Fruit fly (Drosophila melanogaster) whole organism, embryonic: ENCODE measurements around the gene Cdc5.
A peak's percentile ranks its signal among the peaks of the same experiment; 100 is the strongest.

Experiments used
- Abd-B ChIP-seq: fragments of 200-800 bp; sonication (Bioruptor generic); optimal IDR thresholded peaks from 2 replicates; lab custom pipeline; 2018; ENCODE audit warnings: missing biosample characterization, mild to moderate bottlenecking, missing genetic modification characterization, moderate library complexity
- Atf-2 ChIP-seq: fragments of 200-800 bp; sonication (Bioruptor generic); optimal IDR thresholded peaks from 2 replicates; lab custom pipeline; 2016; ENCODE audit warnings: missing biosample characterization, missing genetic modification characterization
- CG10565 ChIP-seq: fragments of 200-800 bp; sonication (Bioruptor generic); optimal IDR thresholded peaks from 3 replicates; lab custom pipeline; 2016; ENCODE audit warnings: missing biosample characterization, mild to moderate bottlenecking, missing genetic modification characterization
- CG11085 ChIP-seq: fragments of 200-800 bp; sonication (Bioruptor generic); IDR thresholded peaks from 2 replicates; pipeline ENCODE4 v1.3.6; 2022; ENCODE audit warnings: missing biosample characterization, missing genetic modification characterization
- CG11504 ChIP-seq: fragments of 200-800 bp; sonication (Bioruptor generic); optimal IDR thresholded peaks from 3 replicates; lab custom pipeline; 2019; ENCODE audit warnings: missing biosample characterization, mild to moderate bottlenecking, missing genetic modification characterization, moderate library complexity
- CG12942 ChIP-seq: fragments of 200-800 bp; sonication (Bioruptor generic); optimal IDR thresholded peaks from 3 replicates; lab custom pipeline; 2016; ENCODE audit warnings: missing biosample characterization, missing genetic modification characterization
- CG14441 ChIP-seq: fragments of 200-800 bp; sonication (Bioruptor generic); IDR thresholded peaks from 2 replicates; pipeline ENCODE4 v1.3.6; 2022; ENCODE audit warnings: missing biosample characterization, missing genetic modification characterization
- CG15514 ChIP-seq: fragments of 200-800 bp; sonication (Bioruptor generic); optimal IDR thresholded peaks from 3 replicates; lab custom pipeline; 2017; ENCODE audit warnings: missing biosample characterization, missing genetic modification characterization, mild to moderate bottlenecking, moderate library complexity, missing genetic modification reagents
- CG16863 ChIP-seq: fragments of 200-800 bp; sonication (Bioruptor generic); optimal IDR thresholded peaks from 3 replicates; lab custom pipeline; 2016; ENCODE audit warnings: missing biosample characterization, missing genetic modification characterization
- CG18262 ChIP-seq: fragments of 200-800 bp; optimal IDR thresholded peaks from 3 replicates; lab custom pipeline; 2019; ENCODE audit warnings: missing biosample characterization, mild to moderate bottlenecking, missing genetic modification characterization, moderate library complexity
- CG2875 ChIP-seq: fragments of 200-800 bp; sonication (Bioruptor generic); optimal IDR thresholded peaks from 2 replicates; lab custom pipeline; 2017; ENCODE audit warnings: missing biosample characterization, mild to moderate bottlenecking, missing genetic modification characterization, missing genetic modification reagents
- CG2889 ChIP-seq: fragments of 200-800 bp; sonication (Bioruptor generic); IDR thresholded peaks from 3 replicates; pipeline ENCODE4 v1.3.6; 2022; ENCODE audit warnings: missing biosample characterization, missing genetic modification characterization
- CG4707 ChIP-seq: fragments of 200-800 bp; sonication (Bioruptor generic); optimal IDR thresholded peaks from 2 replicates; lab custom pipeline; 2018; ENCODE audit warnings: missing biosample characterization, mild to moderate bottlenecking, missing genetic modification characterization, moderate library complexity
- CG5180 ChIP-seq: fragments of 200-800 bp; sonication (Bioruptor generic); optimal IDR thresholded peaks from 3 replicates; lab custom pipeline; 2017; ENCODE audit warnings: missing biosample characterization, missing genetic modification characterization, mild to moderate bottlenecking, moderate library complexity, missing genetic modification reagents
- CG5245 ChIP-seq: fragments of 200-800 bp; sonication (Bioruptor generic); optimal IDR thresholded peaks from 3 replicates; lab custom pipeline; 2016; ENCODE audit warnings: missing biosample characterization, missing genetic modification characterization
- CG5953 ChIP-seq: fragments of 200-800 bp; sonication (Bioruptor generic); IDR thresholded peaks from 2 replicates; pipeline ENCODE4 v1.3.6; 2022; ENCODE audit warnings: missing biosample characterization, missing genetic modification characterization
- CG8281 ChIP-seq: fragments of 200-800 bp; sonication (Bioruptor generic); optimal IDR thresholded peaks from 2 replicates; lab custom pipeline; 2018; ENCODE audit warnings: missing biosample characterization, mild to moderate bottlenecking, missing genetic modification characterization, moderate library complexity
- CG8765 ChIP-seq: fragments of 200-800 bp; sonication (Bioruptor generic); IDR thresholded peaks from 2 replicates; pipeline ENCODE4 v1.3.6; 2022; ENCODE audit warnings: missing biosample characterization, missing genetic modification characterization
- CG9932 ChIP-seq: fragments of 200-800 bp; sonication (Bioruptor generic); IDR thresholded peaks from 2 replicates; pipeline ENCODE4 v1.3.6; 2022; ENCODE audit warnings: missing biosample characterization, missing genetic modification characterization
- D ChIP-seq, 2 experiments: fragments of 200-800 bp in 1 of 2; fragments of >200 bp in 1 of 2; sonication (Bioruptor generic) in 1 of 2; optimal IDR thresholded peaks; 2 replicates in 1 of 2; 3 replicates in 1 of 2; lab custom pipeline; 2017; ENCODE audit warnings: mild to moderate bottlenecking in 1 of 2, missing biosample characterization in 1 of 2, missing genetic modification characterization in 1 of 2, missing genetic modification reagents in 1 of 2
- Drgx ChIP-seq: fragments of 200-800 bp; sonication (Bioruptor generic); IDR thresholded peaks from 2 replicates; pipeline ENCODE4 v1.3.6; 2022; ENCODE audit warnings: missing biosample characterization, missing genetic modification characterization
- Ets65A ChIP-seq: fragments of 200-800 bp; sonication (Bioruptor generic); peaks from one replicate; lab custom pipeline; 2016; ENCODE audit warnings: missing biosample characterization, missing genetic modification characterization
- GATAe ChIP-seq: fragments of 200-800 bp; sonication (Bioruptor generic); conservative IDR thresholded peaks from 2 replicates; pipeline ENCODE4 v1.3.6; 2022; ENCODE audit warnings: missing biosample characterization, missing genetic modification characterization
- Hr39 ChIP-seq: fragments of >200 bp; optimal IDR thresholded peaks from 2 replicates; lab custom pipeline; 2017
- Lhr ChIP-seq: fragments of 200-800 bp; sonication (Bioruptor generic); optimal IDR thresholded peaks from 3 replicates; lab custom pipeline; 2017; ENCODE audit warnings: mild to moderate bottlenecking, missing biosample characterization, missing genetic modification reagents, missing genetic modification characterization
- PHDP ChIP-seq: fragments of 200-800 bp; sonication (Bioruptor generic); optimal IDR thresholded peaks from 3 replicates; lab custom pipeline; 2018; ENCODE audit warnings: missing biosample characterization, mild to moderate bottlenecking, missing genetic modification characterization, moderate library complexity
- Sin3A ChIP-seq: fragments of >200 bp; optimal IDR thresholded peaks from 2 replicates; lab custom pipeline; 2018
- Sox100B ChIP-seq: fragments of 200-800 bp; sonication (Bioruptor generic); optimal IDR thresholded peaks from 3 replicates; lab custom pipeline; 2018; ENCODE audit warnings: missing biosample characterization, mild to moderate bottlenecking, missing genetic modification characterization
- ase ChIP-seq: fragments of 200-800 bp; sonication (Bioruptor generic); IDR thresholded peaks from 3 replicates; pipeline ENCODE4 v1.3.6; 2022; ENCODE audit warnings: missing biosample characterization, missing genetic modification characterization
- btn ChIP-seq: fragments of 200-800 bp; sonication (Bioruptor generic); optimal IDR thresholded peaks from 2 replicates; lab custom pipeline; 2016; ENCODE audit warnings: missing biosample characterization, missing genetic modification characterization
- corto ChIP-seq: fragments of 200-800 bp; sonication (Bioruptor generic); optimal IDR thresholded peaks from 2 replicates; lab custom pipeline; 2016; ENCODE audit warnings: missing biosample characterization, mild to moderate bottlenecking, missing genetic modification characterization, moderate library complexity
- da ChIP-seq: fragments of 200-800 bp; sonication (Bioruptor generic); optimal IDR thresholded peaks from 2 replicates; lab custom pipeline; 2016; ENCODE audit warnings: missing biosample characterization, missing genetic modification characterization
- dpn ChIP-seq, 2 experiments: fragments of 200-800 bp; sonication (Bioruptor generic); optimal IDR thresholded peaks; 3 replicates each; lab custom pipeline; 2016; ENCODE audit warnings: missing biosample characterization in 2 of 2, missing genetic modification characterization in 2 of 2
- ems ChIP-seq: fragments of 200-800 bp; sonication (Bioruptor generic); optimal IDR thresholded peaks from 3 replicates; lab custom pipeline; 2016; ENCODE audit warnings: missing biosample characterization, missing genetic modification characterization
- eyg ChIP-seq: fragments of 200-800 bp; sonication (Bioruptor generic); optimal IDR thresholded peaks from 3 replicates; lab custom pipeline; 2016; ENCODE audit warnings: missing biosample characterization, missing genetic modification characterization
- fu2 ChIP-seq: fragments of 200-800 bp; sonication (Bioruptor generic); optimal IDR thresholded peaks from 2 replicates; lab custom pipeline; 2016; ENCODE audit warnings: missing biosample characterization, missing genetic modification characterization
- gem ChIP-seq: fragments of 200-800 bp; sonication (Bioruptor generic); optimal IDR thresholded peaks from 2 replicates; lab custom pipeline; 2019; ENCODE audit warnings: missing biosample characterization, mild to moderate bottlenecking, missing genetic modification characterization, moderate library complexity
- grau ChIP-seq: fragments of 200-800 bp; optimal IDR thresholded peaks from 3 replicates; lab custom pipeline; 2019; ENCODE audit warnings: missing biosample characterization, mild to moderate bottlenecking, missing genetic modification characterization, moderate library complexity
- lmd ChIP-seq: fragments of 200-800 bp; sonication (Bioruptor generic); IDR thresholded peaks from 2 replicates; pipeline ENCODE4 v1.3.6; 2022; ENCODE audit warnings: missing biosample characterization, missing genetic modification characterization
- oc ChIP-seq: fragments of 200-800 bp; sonication (Bioruptor generic); optimal IDR thresholded peaks from 2 replicates; lab custom pipeline; 2018; ENCODE audit warnings: missing biosample characterization, mild to moderate bottlenecking, missing genetic modification characterization, moderate library complexity
- phol ChIP-seq: fragments of 200-800 bp; sonication (Bioruptor generic); optimal IDR thresholded peaks from 3 replicates; lab custom pipeline; 2018; ENCODE audit warnings: missing biosample characterization, mild to moderate bottlenecking, missing genetic modification characterization, moderate library complexity
- pum ChIP-seq: fragments of 200-800 bp; sonication (Bioruptor generic); optimal IDR thresholded peaks from 2 replicates; lab custom pipeline; 2016; ENCODE audit warnings: missing biosample characterization, missing genetic modification characterization
- ro ChIP-seq: fragments of 200-800 bp; sonication (Bioruptor generic); IDR thresholded peaks from 2 replicates; pipeline ENCODE4 v1.3.6; 2022; ENCODE audit warnings: missing biosample characterization, missing genetic modification characterization
- sens ChIP-seq: fragments of 200-800 bp; sonication (Bioruptor generic); peaks from one replicate; lab custom pipeline; 2016; ENCODE audit warnings: missing biosample characterization, missing genetic modification characterization
- sisA ChIP-seq: fragments of 200-800 bp; sonication (Bioruptor generic); IDR thresholded peaks from 2 replicates; pipeline ENCODE4 v1.3.6; 2022; ENCODE audit warnings: missing biosample characterization, missing genetic modification characterization
- sob ChIP-seq: fragments of 200-800 bp; sonication (Bioruptor generic); IDR thresholded peaks from 2 replicates; pipeline ENCODE4 v1.3.6; 2022; ENCODE audit warnings: missing biosample characterization, missing genetic modification characterization
- stwl ChIP-seq: fragments of 200-800 bp; sonication (Bioruptor generic); optimal IDR thresholded peaks from 3 replicates; lab custom pipeline; 2018; ENCODE audit warnings: missing biosample characterization, mild to moderate bottlenecking, missing genetic modification characterization, moderate library complexity
- tx ChIP-seq: fragments of 200-800 bp; sonication (Bioruptor generic); optimal IDR thresholded peaks from 2 replicates; lab custom pipeline; 2016; ENCODE audit warnings: missing biosample characterization, missing genetic modification characterization
- usp ChIP-seq: fragments of >200 bp; optimal IDR thresholded peaks from 2 replicates; lab custom pipeline; 2017; ENCODE audit warnings: missing biosample characterization, missing genetic modification characterization
- vfl ChIP-seq: fragments of 200-800 bp; sonication (Bioruptor generic); optimal IDR thresholded peaks from 2 replicates; lab custom pipeline; 2016; ENCODE audit warnings: missing biosample characterization, missing genetic modification characterization

Gene Cdc5

dm6 chr3L:377222-378071 is 16.3 kb upstream of the Cdc5 start (continued):
- peak; percentile 75 for TF ChIP-seq CG5180 (GFP tag; lab: Kevin White, UChicago)
- TF ChIP-seq fu2 (GFP tag; lab: Kevin White, UChicago) = no peak
- TF ChIP-seq Ets65A (GFP tag; lab: Kevin White, UChicago) = no peak
- TF ChIP-seq CG10565 (GFP tag; lab: Kevin White, UChicago) = peak; percentile 54
- TF ChIP-seq CG18262 = peak; percentile 96
- no peak for TF ChIP-seq pum (GFP tag; lab: Kevin White, UChicago)
- TF ChIP-seq tx (GFP tag; lab: Kevin White, UChicago) = no peak
- no peak for TF ChIP-seq eyg
- TF ChIP-seq CG15514 (GFP tag; lab: Kevin White, UChicago) = peak; percentile 79
- peak; percentile 97 for TF ChIP-seq gem
- peak; percentile 59 for TF ChIP-seq CG5245 (GFP tag; lab: Kevin White, UChicago)
- no peak for TF ChIP-seq Sin3A (lab: Kevin White, UChicago)
- TF ChIP-seq CG2875 (GFP tag; lab: Kevin White, UChicago) = peak; percentile 85
- TF ChIP-seq CG8281 (tag; lab: Kevin White, UChicago) = peak; percentile 73
- TF ChIP-seq lmd (GFP tag; lab: Robert Waterston, UW) = peak; percentile 77
- peak; percentile 50; the same call in 1 of the 2 replicates for TF ChIP-seq CG8765
- peak; percentile 50; the same call in 1 of the 2 replicates for TF ChIP-seq sisA (GFP tag; lab: Robert Waterston, UW)
- TF ChIP-seq sob = peak; percentile 74
- TF ChIP-seq da = no peak
- TF ChIP-seq CG11085 = peak; percentile 69
- TF ChIP-seq Lhr (GFP tag; lab: Kevin White, UChicago) = peak; percentile 75
- TF ChIP-seq vfl = peak; percentile 21
- no peak for TF ChIP-seq Atf-2 (GFP tag; lab: Kevin White, UChicago)
- no peak for TF ChIP-seq stwl (tag; lab: Kevin White, UChicago)
- TF ChIP-seq CG2889 (GFP tag; lab: Robert Waterston, UW) = peak; percentile 74
- TF ChIP-seq Hr39 = no peak
- no peak for TF ChIP-seq CG16863 (GFP tag; lab: Kevin White, UChicago)
- TF ChIP-seq sens (GFP tag; lab: Kevin White, UChicago) = peak; percentile 82
- peak; percentile 94 for TF ChIP-seq phol (tag; lab: Kevin White, UChicago)
- peak; percentile 25 for TF ChIP-seq ems (GFP tag; lab: Kevin White, UChicago)
- TF ChIP-seq CG14441 (GFP tag; lab: Robert Waterston, UW) = peak; percentile 63; the same call in 1 of the 2 replicates
- no peak for TF ChIP-seq GATAe (GFP tag; lab: Robert Waterston, UW)
- TF ChIP-seq Drgx = peak; percentile 36; the same call in 1 of the 2 replicates
- TF ChIP-seq ase (GFP tag; lab: Robert Waterston, UW) = peak; percentile 38; the same call in 1 of the 3 replicates
- no peak for TF ChIP-seq btn (GFP tag; lab: Kevin White, UChicago)
- TF ChIP-seq D (optimal IDR thresholded peaks at IDR 0.05; lab: Kevin White, UChicago) = no peak
- TF ChIP-seq D (GFP tag; optimal IDR thresholded peaks at IDR 0.05; lab: Kevin White, UChicago) = peak; percentile 84
- TF ChIP-seq oc (tag; lab: Kevin White, UChicago) = peak; percentile 83
- TF ChIP-seq CG4707 (GFP tag; lab: Kevin White, UChicago) = peak; percentile 70
- TF ChIP-seq PHDP (tag; lab: Kevin White, UChicago) = peak; percentile 96
- TF ChIP-seq CG5953 (GFP tag; lab: Robert Waterston, UW) = no peak
- peak; percentile 69 for TF ChIP-seq CG12942
- peak; percentile 50 for TF ChIP-seq ro (GFP tag; lab: Robert Waterston, UW)
- TF ChIP-seq usp = no peak
- TF ChIP-seq grau = peak; percentile 93
- peak; percentile 95 for TF ChIP-seq Sox100B (GFP tag; lab: Kevin White, UChicago)
- peak; percentile 64 for TF ChIP-seq CG9932 (GFP tag; lab: Robert Waterston, UW)
- TF ChIP-seq corto (GFP tag; lab: Kevin White, UChicago) = no peak
- peak in 1 of 2 experiments; percentile 70 for TF ChIP-seq dpn (GFP tag; optimal IDR thresholded peaks at IDR 0.05; lab: Kevin White, UChicago)
- TF ChIP-seq CG11504 = peak; percentile 93
- TF ChIP-seq Abd-B (GFP tag; lab: Kevin White, UChicago) = peak; percentile 65
